Fruit fly (Drosophila melanogaster): ENCODE measurements around the gene Mlp84B.

Mlp84B gene

dm6 chr3R:7089522-7090336 is 27.8 kb downstream of the Mlp84B start:
- TF ChIP-seq CG6808 (GFP tag; optimal IDR thresholded peaks at IDR 0.05) (peak; percentile 35), Eip93F (GFP tag; optimal IDR thresholded peaks at IDR 0.05) (no peak), CG3919 (GFP tag; optimal IDR thresholded peaks at IDR 0.05) (no peak), CG6792 (GFP tag; optimal IDR thresholded peaks at IDR 0.05) (no peak), CG15336 (GFP tag; IDR thresholded peaks at IDR 0.05) (no peak), Smox (GFP tag; optimal IDR thresholded peaks at IDR 0.05) (no peak), dac (GFP tag; optimal IDR thresholded peaks at IDR 0.05) (no peak), CG7368 (GFP tag; optimal IDR thresholded peaks at IDR 0.05) (no peak), cyc (GFP tag; optimal IDR thresholded peaks at IDR 0.05) (no peak), CG16779 (tag; optimal IDR thresholded peaks at IDR 0.05) (no peak), achi (GFP tag; optimal IDR thresholded peaks at IDR 0.05) (peak; percentile 2), salr (GFP tag; optimal IDR thresholded peaks at IDR 0.05) (no peak), Lpt (GFP tag; optimal IDR thresholded peaks at IDR 0.05) (peak; percentile 67), Blimp-1 (GFP tag; optimal IDR thresholded peaks at IDR 0.05) (no peak), fkh (GFP tag; optimal IDR thresholded peaks at IDR 0.05) (peak; percentile 42), net (GFP tag; optimal IDR thresholded peaks at IDR 0.05) (no peak), dsx (GFP tag; optimal IDR thresholded peaks at IDR 0.05; ENCODE audit: poor library complexity, severe bottlenecking) (peak; percentile 32), Met (GFP tag; optimal IDR thresholded peaks at IDR 0.05) (peak; percentile 12), CG6854 (GFP tag; optimal IDR thresholded peaks at IDR 0.05) (peak; percentile 2), svp (GFP tag) (peak; percentile 11), Sox102F (GFP tag; optimal IDR thresholded peaks at IDR 0.05) (no peak), Eip78C (GFP tag) (peak; percentile 42), ss (GFP tag; optimal IDR thresholded peaks at IDR 0.05) (peak in 1 of 2 experiments; percentile 13), Hr38 (GFP tag; optimal IDR thresholded peaks at IDR 0.05) (no peak)

- TF ChIP-seq Lpt (GFP tag; optimal IDR thresholded peaks at IDR 0.05) (peak; percentile 21), CG15336 (GFP tag; IDR thresholded peaks at IDR 0.05) (peak; percentile 5; the same call in 1 of the 2 replicates), CG8119 (GFP tag; IDR thresholded peaks at IDR 0.05) (0 out of 3 replicates have a peak, but pooled peaks have one; percentile 12), svp (GFP tag) (peak; percentile 57), CG9139 (GFP tag; optimal IDR thresholded peaks at IDR 0.05) (no peak), Sox102F (GFP tag; optimal IDR thresholded peaks at IDR 0.05) (no peak), Hr39 (GFP tag; optimal IDR thresholded peaks at IDR 0.05) (no peak), CG31627 (GFP tag; optimal IDR thresholded peaks at IDR 0.05) (no peak), ss (GFP tag; optimal IDR thresholded peaks at IDR 0.05) (peak; percentile 3 to 87), fd59A (GFP tag; optimal IDR thresholded peaks at IDR 0.05) (no peak), achi (GFP tag; optimal IDR thresholded peaks at IDR 0.05) (no peak), CG11294 (GFP tag; IDR thresholded peaks at IDR 0.05) (no peak), eg (GFP tag; IDR thresholded peaks at IDR 0.05) (peak; percentile 47; the same call in 2 of the 3 replicates), Eip78C (GFP tag) (peak; percentile 58)
Measured at dm6 chr3R:7088837-7089361, 28.6 kb downstream of the Mlp84B start.

dm6 chr3R:7087904-7088303 is 29.6 kb downstream of the Mlp84B start:
- TF ChIP-seq Ets96B (tag; optimal IDR thresholded peaks at IDR 0.05): no peak
- TF ChIP-seq svp (GFP tag): peak; percentile 79

dm6 chr3R:7087201-7087505 is 30.4 kb downstream of the Mlp84B start:
- TF ChIP-seq lz (GFP tag; optimal IDR thresholded peaks at IDR 0.05): no peak
- no peak for TF ChIP-seq CG6163 (GFP tag; IDR thresholded peaks at IDR 0.05)
- no peak for TF ChIP-seq Eip78C (GFP tag)
- no peak for TF ChIP-seq Eip93F (GFP tag; optimal IDR thresholded peaks at IDR 0.05)
- no peak for TF ChIP-seq eg (GFP tag; IDR thresholded peaks at IDR 0.05)
- TF ChIP-seq CG6792 (GFP tag; optimal IDR thresholded peaks at IDR 0.05): no peak
- TF ChIP-seq CG11294 (GFP tag; IDR thresholded peaks at IDR 0.05): no peak
- TF ChIP-seq topi (GFP tag; optimal IDR thresholded peaks at IDR 0.05): no peak
- TF ChIP-seq esn (GFP tag; optimal IDR thresholded peaks at IDR 0.05): no peak
- TF ChIP-seq CG8632 (GFP tag; optimal IDR thresholded peaks at IDR 0.05): no peak
- TF ChIP-seq CG10669 (GFP tag; optimal IDR thresholded peaks at IDR 0.05): no peak
- no peak for TF ChIP-seq CG10631 (GFP tag; optimal IDR thresholded peaks at IDR 0.05)
- TF ChIP-seq achi (GFP tag; optimal IDR thresholded peaks at IDR 0.05): no peak
- TF ChIP-seq fd59A (GFP tag; optimal IDR thresholded peaks at IDR 0.05): no peak

All from whole organism, prepupa.